Fruit fly (Drosophila melanogaster) whole organism, embryonic: ENCODE results near the gene CG13074.

Source experiments
- Blimp-1 ChIP-seq: fragments of 200-800 bp; sonication (Bioruptor generic); optimal IDR thresholded peaks from 3 replicates; lab custom pipeline; 2018; ENCODE audit warnings: missing biosample characterization, missing genetic modification characterization, mild to moderate bottlenecking, moderate library complexity, missing genetic modification reagents
- CG1024 ChIP-seq: fragments of 200-800 bp; sonication (Bioruptor generic); IDR thresholded peaks from 2 replicates; pipeline ENCODE4 v1.3.6; 2022; ENCODE audit warnings: missing biosample characterization, missing genetic modification characterization
- CG10267 ChIP-seq: fragments of 200-800 bp; sonication (Bioruptor generic); optimal IDR thresholded peaks from 2 replicates; lab custom pipeline; 2018; ENCODE audit warnings: missing biosample characterization, mild to moderate bottlenecking, missing genetic modification characterization, moderate library complexity
- CG10431 ChIP-seq: fragments of 200-800 bp; sonication (Bioruptor generic); optimal IDR thresholded peaks from 3 replicates; lab custom pipeline; 2018; ENCODE audit warnings: missing biosample characterization, mild to moderate bottlenecking, missing genetic modification characterization
- CG11247 ChIP-seq: fragments of 200-800 bp; sonication (Bioruptor generic); IDR thresholded peaks from 2 replicates; pipeline ENCODE4 v1.3.6; 2022; ENCODE audit warnings: missing biosample characterization, missing genetic modification characterization
- CG12071 ChIP-seq: fragments of 200-800 bp; sonication (Bioruptor generic); optimal IDR thresholded peaks from 3 replicates; lab custom pipeline; 2018; ENCODE audit warnings: missing biosample characterization, mild to moderate bottlenecking, missing genetic modification characterization
- CG13296 ChIP-seq: fragments of 200-800 bp; sonication (Bioruptor generic); optimal IDR thresholded peaks from 3 replicates; lab custom pipeline; 2018; ENCODE audit warnings: missing biosample characterization, mild to moderate bottlenecking, missing genetic modification characterization
- CG14014 ChIP-seq: fragments of 200-800 bp; sonication (Bioruptor generic); IDR thresholded peaks from 2 replicates; pipeline ENCODE4 v1.3.6; 2022; ENCODE audit warnings: missing biosample characterization, missing genetic modification characterization
- CG14050 ChIP-seq: fragments of 200-800 bp; sonication (Bioruptor generic); IDR thresholded peaks from 3 replicates; pipeline ENCODE4 v1.3.6; 2022; ENCODE audit warnings: missing biosample characterization, missing genetic modification characterization
- CG15479 ChIP-seq: fragments of 200-800 bp; sonication (Bioruptor generic); optimal IDR thresholded peaks from 3 replicates; lab custom pipeline; 2019; ENCODE audit warnings: missing biosample characterization, mild to moderate bottlenecking, missing genetic modification characterization, moderate library complexity
- CG15514 ChIP-seq: fragments of 200-800 bp; sonication (Bioruptor generic); optimal IDR thresholded peaks from 3 replicates; lab custom pipeline; 2017; ENCODE audit warnings: missing biosample characterization, missing genetic modification characterization, mild to moderate bottlenecking, moderate library complexity, missing genetic modification reagents
- CG15601 ChIP-seq: fragments of 200-800 bp; sonication (Bioruptor generic); optimal IDR thresholded peaks from 3 replicates; lab custom pipeline; 2019; ENCODE audit warnings: missing biosample characterization, mild to moderate bottlenecking, missing genetic modification characterization, moderate library complexity
- CG16779 ChIP-seq: fragments of 200-800 bp; sonication (Bioruptor generic); IDR thresholded peaks from 2 replicates; pipeline ENCODE4 v1.3.6; 2022; ENCODE audit warnings: missing biosample characterization, missing genetic modification characterization
- CG17829 ChIP-seq: fragments of 200-800 bp; optimal IDR thresholded peaks from 2 replicates; lab custom pipeline; 2019; ENCODE audit warnings: missing biosample characterization, mild to moderate bottlenecking, missing genetic modification characterization, moderate library complexity
- CG18262 ChIP-seq: fragments of 200-800 bp; optimal IDR thresholded peaks from 3 replicates; lab custom pipeline; 2019; ENCODE audit warnings: missing biosample characterization, mild to moderate bottlenecking, missing genetic modification characterization, moderate library complexity
- CG31224 ChIP-seq: fragments of 200-800 bp; sonication (Bioruptor generic); IDR thresholded peaks from 2 replicates; pipeline ENCODE4 v1.3.6; 2022; ENCODE audit warnings: missing biosample characterization, missing genetic modification characterization
- CG31365 ChIP-seq: fragments of 200-800 bp; sonication (Bioruptor generic); optimal IDR thresholded peaks from 2 replicates; lab custom pipeline; 2018; ENCODE audit warnings: missing biosample characterization, mild to moderate bottlenecking, missing genetic modification characterization
- CG3163 ChIP-seq: fragments of 200-800 bp; sonication (Bioruptor generic); optimal IDR thresholded peaks from 3 replicates; lab custom pipeline; 2016; ENCODE audit warnings: missing biosample characterization, missing genetic modification characterization
- CG33557 ChIP-seq: fragments of 200-800 bp; sonication (Bioruptor generic); optimal IDR thresholded peaks from 2 replicates; lab custom pipeline; 2019; ENCODE audit warnings: missing biosample characterization, mild to moderate bottlenecking, missing genetic modification characterization, moderate library complexity
- CG7928 ChIP-seq: fragments of 200-800 bp; sonication (Bioruptor generic); optimal IDR thresholded peaks from 2 replicates; lab custom pipeline; 2017; ENCODE audit warnings: missing biosample characterization, mild to moderate bottlenecking, missing genetic modification characterization
- CG8388 ChIP-seq: fragments of 200-800 bp; sonication (Bioruptor generic); optimal IDR thresholded peaks from 2 replicates; lab custom pipeline; 2019; ENCODE audit warnings: missing biosample characterization, mild to moderate bottlenecking, missing genetic modification characterization, moderate library complexity
- CG9932 ChIP-seq: fragments of 200-800 bp; sonication (Bioruptor generic); IDR thresholded peaks from 2 replicates; pipeline ENCODE4 v1.3.6; 2022; ENCODE audit warnings: missing biosample characterization, missing genetic modification characterization
- CkIIα-i1 ChIP-seq: fragments of 200-800 bp; sonication (Bioruptor generic); IDR thresholded peaks from 2 replicates; pipeline ENCODE4 v1.3.6; 2022; ENCODE audit warnings: missing biosample characterization, missing genetic modification characterization
- E2f1 ChIP-seq: fragments of 200-800 bp; sonication (Bioruptor generic); IDR thresholded peaks from 2 replicates; pipeline ENCODE4 v1.3.6; 2022; ENCODE audit warnings: missing biosample characterization, missing genetic modification characterization
- Fer1 ChIP-seq: fragments of 200-800 bp; sonication (Bioruptor generic); optimal IDR thresholded peaks from 2 replicates; lab custom pipeline; 2017; ENCODE audit warnings: missing biosample characterization, mild to moderate bottlenecking, missing genetic modification characterization
- Hand ChIP-seq: fragments of 200-800 bp; sonication (Bioruptor generic); optimal IDR thresholded peaks from 2 replicates; lab custom pipeline; 2017; ENCODE audit warnings: mild to moderate bottlenecking, missing biosample characterization, missing genetic modification reagents, missing genetic modification characterization
- Hey ChIP-seq: fragments of 200-800 bp; sonication (Bioruptor generic); optimal IDR thresholded peaks from 3 replicates; lab custom pipeline; 2018; ENCODE audit warnings: missing biosample characterization, mild to moderate bottlenecking, missing genetic modification characterization
- Hmr ChIP-seq: fragments of 200-800 bp; sonication (Bioruptor generic); optimal IDR thresholded peaks from 3 replicates; lab custom pipeline; 2017; ENCODE audit warnings: mild to moderate bottlenecking, missing biosample characterization, missing genetic modification reagents, missing genetic modification characterization
- NC2β ChIP-seq: fragments of 200-800 bp; sonication (Bioruptor generic); optimal IDR thresholded peaks from 2 replicates; lab custom pipeline; 2016; ENCODE audit warnings: missing biosample characterization, missing genetic modification characterization
- Nf-YA ChIP-seq: fragments of 200-800 bp; sonication (Bioruptor generic); IDR thresholded peaks from 2 replicates; pipeline ENCODE4 v1.3.6; 2022; ENCODE audit warnings: missing biosample characterization, missing genetic modification characterization
- PHDP ChIP-seq: fragments of 200-800 bp; sonication (Bioruptor generic); optimal IDR thresholded peaks from 3 replicates; lab custom pipeline; 2018; ENCODE audit warnings: missing biosample characterization, mild to moderate bottlenecking, missing genetic modification characterization, moderate library complexity
- Six4 ChIP-seq: fragments of 200-800 bp; sonication (Bioruptor generic); optimal IDR thresholded peaks from 2 replicates; lab custom pipeline; 2016; ENCODE audit warnings: missing biosample characterization, missing genetic modification characterization
- Spps ChIP-seq: fragments of 200-800 bp; sonication (Bioruptor generic); optimal IDR thresholded peaks from 2 replicates; lab custom pipeline; 2018; ENCODE audit warnings: missing biosample characterization, mild to moderate bottlenecking, missing genetic modification characterization
- Ssrp ChIP-seq: fragments of 200-800 bp; sonication (Bioruptor generic); optimal IDR thresholded peaks from 2 replicates; lab custom pipeline; 2018; ENCODE audit warnings: missing biosample characterization, mild to moderate bottlenecking, missing genetic modification characterization, moderate library complexity
- Xbp1 ChIP-seq: fragments of 200-800 bp; sonication (Bioruptor generic); optimal IDR thresholded peaks from 3 replicates; lab custom pipeline; 2016; ENCODE audit warnings: missing biosample characterization, mild to moderate bottlenecking, missing genetic modification characterization
- caup ChIP-seq: fragments of 200-800 bp; sonication (Bioruptor generic); optimal IDR thresholded peaks from 3 replicates; lab custom pipeline; 2017; ENCODE audit warnings: missing biosample characterization, mild to moderate bottlenecking, missing genetic modification characterization, moderate library complexity; ENCODE audit not compliant: severe bottlenecking
- chif ChIP-seq, 2 experiments: fragments of 200-800 bp; sonication (Bioruptor generic); optimal IDR thresholded peaks; 3 replicates each; lab custom pipeline; 2016; ENCODE audit warnings: missing biosample characterization in 2 of 2, missing genetic modification characterization in 2 of 2
- danr ChIP-seq: fragments of 200-800 bp; sonication (Bioruptor generic); IDR thresholded peaks from 2 replicates; pipeline ENCODE4 v1.3.6; 2022; ENCODE audit warnings: missing biosample characterization, missing genetic modification characterization
- gcm2 ChIP-seq: fragments of 200-800 bp; sonication (Bioruptor generic); optimal IDR thresholded peaks from 2 replicates; lab custom pipeline; 2016; ENCODE audit warnings: missing biosample characterization, missing genetic modification characterization
- gsb-n ChIP-seq: fragments of 200-800 bp; sonication (Bioruptor generic); optimal IDR thresholded peaks from 3 replicates; lab custom pipeline; 2018; ENCODE audit warnings: missing biosample characterization, mild to moderate bottlenecking, missing genetic modification characterization
- gt ChIP-seq: fragments of 200-800 bp; sonication (Bioruptor generic); IDR thresholded peaks from 2 replicates; pipeline ENCODE4 v1.3.6; 2022; ENCODE audit warnings: missing biosample characterization, missing genetic modification characterization
- ind ChIP-seq: fragments of 200-800 bp; sonication (Bioruptor generic); optimal IDR thresholded peaks from 3 replicates; lab custom pipeline; 2016; ENCODE audit warnings: missing biosample characterization, missing genetic modification characterization
- ken ChIP-seq: fragments of 200-800 bp; sonication (Bioruptor generic); IDR thresholded peaks from 3 replicates; pipeline ENCODE4 v1.3.6; 2022; ENCODE audit warnings: missing biosample characterization, missing genetic modification characterization
- nmo ChIP-seq: fragments of 200-800 bp; sonication (Bioruptor generic); optimal IDR thresholded peaks from 2 replicates; lab custom pipeline; 2018; ENCODE audit warnings: missing biosample characterization, mild to moderate bottlenecking, missing genetic modification characterization, moderate library complexity
- pan ChIP-seq, 4 experiments: fragments of >200 bp in 3 of 4; fragments of 200-800 bp in 1 of 4; sonication (Bioruptor generic) in 1 of 4; optimal IDR thresholded peaks in 3 of 4; IDR thresholded peaks in 1 of 4; 2 replicates each; pipeline versions ENCODE4 v1.3.6 to Lab custom; 2017 to 2022; ENCODE audit warnings: missing biosample characterization in 2 of 4, missing genetic modification characterization in 2 of 4, mixed read lengths in 1 of 4
- seq ChIP-seq: fragments of 200-800 bp; sonication (Bioruptor generic); IDR thresholded peaks from 2 replicates; pipeline ENCODE4 v1.3.6; 2022; ENCODE audit warnings: missing biosample characterization, missing genetic modification characterization
- slbo ChIP-seq: fragments of 200-800 bp; sonication (Bioruptor generic); IDR thresholded peaks from 2 replicates; pipeline ENCODE4 v1.3.6; 2022; ENCODE audit warnings: missing biosample characterization, missing genetic modification characterization
- ssp ChIP-seq: fragments of 200-800 bp; sonication (Bioruptor generic); IDR thresholded peaks from 2 replicates; pipeline ENCODE4 v1.3.6; 2022; ENCODE audit warnings: missing biosample characterization, missing genetic modification characterization
- unpg ChIP-seq: fragments of 200-800 bp; sonication (Bioruptor generic); optimal IDR thresholded peaks from 3 replicates; lab custom pipeline; 2018; ENCODE audit warnings: missing biosample characterization, mild to moderate bottlenecking, missing genetic modification characterization, moderate library complexity
- zen ChIP-seq: fragments of 200-800 bp; sonication (Bioruptor generic); optimal IDR thresholded peaks from 3 replicates; lab custom pipeline; 2018; ENCODE audit warnings: missing biosample characterization, mild to moderate bottlenecking, missing genetic modification characterization, moderate library complexity

Gene CG13074

DNA sequence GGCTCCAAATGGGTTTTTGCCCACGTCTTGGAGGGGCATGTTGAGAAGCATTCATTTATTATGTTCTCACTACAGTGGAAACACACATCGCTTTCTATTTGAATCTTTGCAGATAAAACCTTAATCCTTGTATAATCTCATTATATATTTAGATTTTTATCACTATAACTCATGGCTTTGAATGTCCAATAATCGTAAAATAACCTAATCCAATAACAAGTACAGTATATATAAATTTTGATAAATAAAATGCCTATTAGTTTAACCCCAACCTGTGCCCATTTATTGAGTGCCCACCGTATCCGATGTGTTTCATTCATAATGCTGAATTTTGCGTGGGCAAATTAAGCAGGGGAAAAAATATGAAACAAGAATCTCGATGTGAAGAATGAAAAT is 49.2 kb upstream of the CG13074 start (continued):
- TF ChIP-seq Spps (tag; lab: Kevin White, UChicago) (no peak), gcm2 (GFP tag; lab: Kevin White, UChicago) (no peak), Xbp1 (GFP tag; lab: Kevin White, UChicago) (peak; percentile 21), CG13296 (GFP tag; lab: Kevin White, UChicago) (peak; percentile 34), nmo (GFP tag; lab: Kevin White, UChicago) (peak; percentile 14), E2f1 (GFP tag; lab: Robert Waterston, UW) (0 out of 2 replicates have a peak, but pooled peaks have one; percentile 11), danr (no peak; the same call in 1 of the 2 replicates), Fer1 (GFP tag; lab: Kevin White, UChicago) (peak; percentile 71), NC2β (GFP tag; lab: Kevin White, UChicago) (no peak), CG12071 (GFP tag; lab: Kevin White, UChicago) (no peak), CG15601 (tag; lab: Kevin White, UChicago) (no peak), Hand (GFP tag; lab: Kevin White, UChicago) (peak; percentile 28), CG15514 (GFP tag; lab: Kevin White, UChicago) (peak; percentile 4), Hey (tag; lab: Kevin White, UChicago) (no peak), CG33557 (no peak), CG7928 (GFP tag; lab: Kevin White, UChicago) (no peak), CG10267 (no peak), CG8388 (GFP tag; lab: Kevin White, UChicago) (no peak), CG3163 (GFP tag; lab: Kevin White, UChicago) (no peak), gt (GFP tag; lab: Robert Waterston, UW) (no peak), Ssrp (tag; lab: Kevin White, UChicago) (peak; percentile 4), CG18262 (peak; percentile 6), caup (GFP tag; lab: Kevin White, UChicago) (peak; percentile 37), CG14014 (GFP tag; lab: Robert Waterston, UW) (peak; percentile 43; the same call in 1 of the 2 replicates), zen (tag; lab: Kevin White, UChicago) (no peak), pan (optimal IDR thresholded peaks at IDR 0.05; lab: Kevin White, UChicago) (no peak), pan (GFP tag; optimal IDR thresholded peaks at IDR 0.05 in 1 of 2, IDR thresholded peaks at IDR 0.05 in 1 of 2) (peak in 1 of 2 experiments; percentile 51), ind (peak; percentile 54), CG9932 (no peak; the same call in 1 of the 2 replicates), chif (GFP tag; optimal IDR thresholded peaks at IDR 0.05; lab: Kevin White, UChicago) (no peak), CkIIα-i1 (GFP tag; lab: Robert Waterston, UW) (no peak), CG14050 (no peak), CG16779 (GFP tag; lab: Robert Waterston, UW) (no peak), gsb-n (no peak), CG1024 (no peak), ssp (GFP tag; lab: Robert Waterston, UW) (no peak), CG31224 (no peak), CG10431 (GFP tag; lab: Kevin White, UChicago) (no peak), Blimp-1 (GFP tag; lab: Kevin White, UChicago) (no peak), CG17829 (tag; lab: Kevin White, UChicago) (no peak), Six4 (no peak), slbo (GFP tag; lab: Robert Waterston, UW) (peak; percentile 67), Nf-YA (no peak), PHDP (tag; lab: Kevin White, UChicago) (peak; percentile 56), unpg (GFP tag; lab: Kevin White, UChicago) (peak; percentile 49), CG15479 (GFP tag; lab: Kevin White, UChicago) (no peak), seq (GFP tag; lab: Robert Waterston, UW) (no peak; the same call in 1 of the 2 replicates), CG11247 (GFP tag; lab: Robert Waterston, UW) (no peak), Hmr (GFP tag; lab: Kevin White, UChicago) (peak; percentile 60), ken (no peak), CG31365 (tag; lab: Kevin White, UChicago) (no peak)
